Fruit fly (Drosophila melanogaster): ENCODE results near the gene CG6067.
A peak's percentile ranks its signal among the peaks of the same experiment; 100 is the strongest.

Gene CG6067

dm6 chrX:5915752-5916493, 39.5 kb upstream of the CG6067 start (continued):
- TF ChIP-seq achi (GFP tag; optimal IDR thresholded peaks at IDR 0.05) (no peak), CG8119 (GFP tag; IDR thresholded peaks at IDR 0.05) (no peak; the same call in 1 of the 3 replicates), CG15336 (GFP tag; IDR thresholded peaks at IDR 0.05) (peak; percentile 67; the same call in 1 of the 2 replicates)

- peak; percentile 52; the same call in 1 of the 3 replicates for TF ChIP-seq eg (GFP tag; IDR thresholded peaks at IDR 0.05)
- TF ChIP-seq vri (GFP tag; optimal IDR thresholded peaks at IDR 0.05) = peak; percentile 17
- peak; percentile 43 for TF ChIP-seq CG9139 (GFP tag; optimal IDR thresholded peaks at IDR 0.05)
- TF ChIP-seq topi (GFP tag; optimal IDR thresholded peaks at IDR 0.05) = peak; percentile 49
- no peak for TF ChIP-seq fd85E (GFP tag; optimal IDR thresholded peaks at IDR 0.05)
- TF ChIP-seq net (GFP tag; optimal IDR thresholded peaks at IDR 0.05) = peak; percentile 21
- TF ChIP-seq fkh (GFP tag; optimal IDR thresholded peaks at IDR 0.05) = peak; percentile 70
- TF ChIP-seq CG3919 (GFP tag; optimal IDR thresholded peaks at IDR 0.05) = peak; percentile 14
- no peak for TF ChIP-seq CG11762 (GFP tag; optimal IDR thresholded peaks at IDR 0.05; ENCODE audit: insufficient read depth)
- TF ChIP-seq ss (GFP tag; optimal IDR thresholded peaks at IDR 0.05) = peak in 1 of 2 experiments; percentile 42
- no peak for TF ChIP-seq CG6792 (GFP tag; optimal IDR thresholded peaks at IDR 0.05)
- TF ChIP-seq Sox15 (GFP tag; optimal IDR thresholded peaks at IDR 0.05) = no peak
- TF ChIP-seq Sox102F (GFP tag; optimal IDR thresholded peaks at IDR 0.05) = peak; percentile 52
- TF ChIP-seq esn (GFP tag; optimal IDR thresholded peaks at IDR 0.05) = no peak
- peak; percentile 98 for TF ChIP-seq svp (GFP tag)
- TF ChIP-seq CG16779 (tag; optimal IDR thresholded peaks at IDR 0.05) = peak; percentile 31
- TF ChIP-seq CG6163 (GFP tag; IDR thresholded peaks at IDR 0.05) = peak; percentile 41; the same call in 1 of the 3 replicates
- peak; percentile 46 for TF ChIP-seq CG6854 (GFP tag; optimal IDR thresholded peaks at IDR 0.05)
- peak; percentile 73 for TF ChIP-seq Eip78C (GFP tag)
- TF ChIP-seq dsx (GFP tag; optimal IDR thresholded peaks at IDR 0.05; ENCODE audit: poor library complexity, severe bottlenecking) = peak; percentile 19
- no peak for TF ChIP-seq Gug (GFP tag; IDR thresholded peaks at IDR 0.05)
- peak; percentile 12; the same call in 1 of the 3 replicates for TF ChIP-seq CG8119 (GFP tag; IDR thresholded peaks at IDR 0.05)
These were observed 38.7 kb upstream of the CG6067 start, which contains the start of the genes Shmt and CG3726 for dm6 chrX:5916494-5917309. Gene Shmt (minus strand): TSS chrX:5916797. Gene CG3726 (plus strand): TSS chrX:5917097.

dm6 chrX:5917310-5917988, 38.0 kb upstream of the CG6067 start:
- no peak for TF ChIP-seq CG3919 (GFP tag; optimal IDR thresholded peaks at IDR 0.05)
- no peak for TF ChIP-seq CG11762 (GFP tag; optimal IDR thresholded peaks at IDR 0.05; ENCODE audit: insufficient read depth)
- TF ChIP-seq achi (GFP tag; optimal IDR thresholded peaks at IDR 0.05) = no peak
- no peak for TF ChIP-seq CG10669 (GFP tag; optimal IDR thresholded peaks at IDR 0.05)
- no peak for TF ChIP-seq CG6808 (GFP tag; optimal IDR thresholded peaks at IDR 0.05)
- TF ChIP-seq Sox14 (GFP tag; optimal IDR thresholded peaks at IDR 0.05) = no peak
- TF ChIP-seq Hr4 (GFP tag; optimal IDR thresholded peaks at IDR 0.05) = no peak
- no peak for TF ChIP-seq CG10631 (GFP tag; optimal IDR thresholded peaks at IDR 0.05)
- no peak for TF ChIP-seq CG8632 (GFP tag; optimal IDR thresholded peaks at IDR 0.05)
- no peak for TF ChIP-seq CG1621 (tag; optimal IDR thresholded peaks at IDR 0.05)
- no peak for TF ChIP-seq esn (GFP tag; optimal IDR thresholded peaks at IDR 0.05)
- TF ChIP-seq CG31627 (GFP tag; optimal IDR thresholded peaks at IDR 0.05) = no peak
- TF ChIP-seq CG15336 (GFP tag; IDR thresholded peaks at IDR 0.05) = peak; percentile 50
- TF ChIP-seq fd85E (GFP tag; optimal IDR thresholded peaks at IDR 0.05) = no peak
- TF ChIP-seq CG7368 (GFP tag; optimal IDR thresholded peaks at IDR 0.05) = no peak
- no peak for TF ChIP-seq Blimp-1 (GFP tag; optimal IDR thresholded peaks at IDR 0.05)
- no peak for TF ChIP-seq CG4318 (GFP tag; optimal IDR thresholded peaks at IDR 0.05)
- no peak for TF ChIP-seq cyc (GFP tag; optimal IDR thresholded peaks at IDR 0.05)
- peak; percentile 38 for TF ChIP-seq CG6276 (GFP tag; optimal IDR thresholded peaks at IDR 0.05)
- no peak for TF ChIP-seq Sox102F (GFP tag; optimal IDR thresholded peaks at IDR 0.05)
- TF ChIP-seq CG3032 (tag; optimal IDR thresholded peaks at IDR 0.05) = no peak
- no peak for TF ChIP-seq svp (GFP tag)
- TF ChIP-seq topi (GFP tag; optimal IDR thresholded peaks at IDR 0.05) = no peak
- TF ChIP-seq Lpt (GFP tag; optimal IDR thresholded peaks at IDR 0.05) = no peak
- TF ChIP-seq Eip78C (GFP tag) = peak; percentile 28
- no peak for TF ChIP-seq OdsH (GFP tag; optimal IDR thresholded peaks at IDR 0.05)
- TF ChIP-seq CG9139 (GFP tag; optimal IDR thresholded peaks at IDR 0.05) = no peak
- TF ChIP-seq CG11294 (GFP tag; IDR thresholded peaks at IDR 0.05) = no peak
- TF ChIP-seq CG6792 (GFP tag; optimal IDR thresholded peaks at IDR 0.05) = no peak
- no peak for TF ChIP-seq fd59A (GFP tag; optimal IDR thresholded peaks at IDR 0.05)
